Worm (Caenorhabditis elegans) whole organism, L4 larva: Measurements from ENCODE around the gene srt-45.

Experiments
- ama-1 ChIP-seq: fragments of 150-350 bp; optimal IDR thresholded peaks from 2 replicates; lab custom pipeline; 2014; ENCODE audit warnings: inconsistent platforms, mixed read lengths
- ceh-28 ChIP-seq: fragments of 150-350 bp; optimal IDR thresholded peaks from 2 replicates; lab custom pipeline; 2014; ENCODE audit warnings: missing biosample characterization, missing genetic modification reagents, missing genetic modification characterization
- dpl-1 ChIP-seq: fragments of 150-350 bp; optimal IDR thresholded peaks from 2 replicates; lab custom pipeline; 2014; ENCODE audit warnings: missing biosample characterization, missing genetic modification reagents, missing genetic modification characterization
- lin-1 ChIP-seq: fragments of 200-800 bp; sonication (Bioruptor generic); IDR thresholded peaks from 2 replicates; pipeline ENCODE4 v1.3.6; 2022; ENCODE audit warnings: missing genetic modification reagents, missing genetic modification characterization, missing compliant biosample characterization
- lin-15B ChIP-seq: fragments of 150-350 bp; sonication (generic microtip); optimal IDR thresholded peaks from 3 replicates; lab custom pipeline; 2014; ENCODE audit warnings: missing biosample characterization, missing genetic modification characterization
- mdl-1 ChIP-seq, 2 experiments: fragments of 150-350 bp in 1 of 2; sonication (generic microtip) in 1 of 2; optimal IDR thresholded peaks; 2 replicates each; lab custom pipeline; 2014 to 2017; ENCODE audit warnings: missing biosample characterization in 2 of 2, missing genetic modification characterization in 2 of 2
- nhr-41 ChIP-seq: fragments of 200-800 bp; sonication (Bioruptor generic); IDR thresholded peaks from 2 replicates; pipeline ENCODE4 v1.3.6; 2022; ENCODE audit warnings: missing genetic modification reagents, missing genetic modification characterization, missing compliant biosample characterization
- skn-1 ChIP-seq: fragments of 150-350 bp; optimal IDR thresholded peaks from 2 replicates; lab custom pipeline; 2014; ENCODE audit warnings: missing biosample characterization, missing genetic modification characterization
- zag-1 ChIP-seq: fragments of 150-350 bp; optimal IDR thresholded peaks from 2 replicates; lab custom pipeline; 2014; ENCODE audit warnings: missing biosample characterization, missing genetic modification characterization

ce11 chrV:19814833-19815232, 30.9 kb downstream of the srt-45 start, which contains the start of gene daf-28:
- TF ChIP-seq zag-1 = no peak
- TF ChIP-seq lin-1 (GFP tag; lab: Robert Waterston, UW) = no peak
- TF ChIP-seq ama-1 (lab: Kevin White, UChicago) = no peak
- no peak for TF ChIP-seq skn-1 (tag; lab: Kevin White, UChicago)
- no peak for TF ChIP-seq ceh-28 (tag; lab: Kevin White, UChicago)
- no peak for TF ChIP-seq mdl-1 (tag; optimal IDR thresholded peaks at IDR 0.05; lab: Kevin White, UChicago)
- no peak for TF ChIP-seq nhr-41
- TF ChIP-seq dpl-1 (GFP tag; lab: Kevin White, UChicago) = no peak
- TF ChIP-seq lin-15B (tag; lab: Kevin White, UChicago) = no peak
